Worm (Caenorhabditis elegans) whole organism, late embryonic: ENCODE measurements around the gene F20C5.11.

ENCODE experiments used
- F13H6.1 ChIP-seq: sonication (generic microtip); optimal IDR thresholded peaks from 2 replicates; lab custom pipeline; 2016; ENCODE audit warnings: missing genetic modification characterization, missing compliant biosample characterization
- T23F11.4 ChIP-seq: fragments of 200-800 bp; sonication (Bioruptor generic); optimal IDR thresholded peaks from 2 replicates; lab custom pipeline; 2018; ENCODE audit warnings: mild to moderate bottlenecking, missing genetic modification characterization, missing compliant biosample characterization
- ceh-18 ChIP-seq: sonication (generic microtip); optimal IDR thresholded peaks from 2 replicates; lab custom pipeline; 2016; ENCODE audit warnings: missing genetic modification characterization, missing compliant biosample characterization
- ceh-19 ChIP-seq: fragments of 200-800 bp; sonication (Bioruptor generic); optimal IDR thresholded peaks from 2 replicates; lab custom pipeline; 2018; ENCODE audit warnings: mild to moderate bottlenecking, missing genetic modification characterization, missing compliant biosample characterization
- ceh-22 ChIP-seq: sonication (generic microtip); optimal IDR thresholded peaks from 2 replicates; lab custom pipeline; 2017; ENCODE audit warnings: missing biosample characterization, missing genetic modification characterization
- ceh-30 ChIP-seq: fragments of 150-350 bp; optimal IDR thresholded peaks from 2 replicates; lab custom pipeline; 2014; ENCODE audit warnings: missing biosample characterization, missing genetic modification characterization
- ceh-34 ChIP-seq: sonication (generic microtip); optimal IDR thresholded peaks from 2 replicates; lab custom pipeline; 2016; ENCODE audit warnings: mild to moderate bottlenecking, missing genetic modification characterization, missing compliant biosample characterization
- ceh-45 ChIP-seq: fragments of 200-800 bp; sonication (Bioruptor generic); IDR thresholded peaks from 2 replicates; pipeline ENCODE4 v1.3.6; 2022; ENCODE audit warnings: missing genetic modification reagents, missing genetic modification characterization, missing compliant biosample characterization
- ceh-9 ChIP-seq: sonication (generic microtip); optimal IDR thresholded peaks from 2 replicates; lab custom pipeline; 2016; ENCODE audit warnings: mild to moderate bottlenecking, missing genetic modification characterization, inconsistent platforms, missing compliant biosample characterization
- elt-2 ChIP-seq: sonication (generic microtip); optimal IDR thresholded peaks from 2 replicates; lab custom pipeline; 2016; ENCODE audit warnings: missing genetic modification reagents, missing genetic modification characterization, missing compliant biosample characterization
- ets-4 ChIP-seq: sonication (generic microtip); optimal IDR thresholded peaks from 2 replicates; lab custom pipeline; 2016; ENCODE audit warnings: missing genetic modification characterization, missing compliant biosample characterization
- hlh-8 ChIP-seq: sonication (generic microtip); optimal IDR thresholded peaks from 2 replicates; lab custom pipeline; 2016; ENCODE audit warnings: missing genotype, missing genetic modification characterization, missing compliant biosample characterization
- lim-6 ChIP-seq: sonication (generic microtip); optimal IDR thresholded peaks from 2 replicates; lab custom pipeline; 2016; ENCODE audit warnings: missing genetic modification characterization, missing compliant biosample characterization
- madf-2 ChIP-seq: sonication (generic microtip); optimal IDR thresholded peaks from 2 replicates; lab custom pipeline; 2017; ENCODE audit warnings: missing genetic modification characterization, missing compliant biosample characterization
- mec-3 ChIP-seq: sonication (generic microtip); optimal IDR thresholded peaks from 2 replicates; lab custom pipeline; 2016; ENCODE audit warnings: borderline replicate concordance, missing genetic modification characterization, missing compliant biosample characterization
- nhr-11 ChIP-seq: fragments of 150-350 bp; optimal IDR thresholded peaks from 2 replicates; lab custom pipeline; 2014; ENCODE audit warnings: missing biosample characterization, missing genetic modification characterization
- nhr-232 ChIP-seq: sonication (generic microtip); optimal IDR thresholded peaks from 2 replicates; lab custom pipeline; 2016; ENCODE audit warnings: missing genetic modification characterization, missing compliant biosample characterization
- odd-2 ChIP-seq: sonication (generic microtip); optimal IDR thresholded peaks from 2 replicates; lab custom pipeline; 2017; ENCODE audit warnings: antibody characterized with exemption, mild to moderate bottlenecking, missing genetic modification characterization, missing compliant biosample characterization
- pag-3 ChIP-seq: sonication (generic microtip); optimal IDR thresholded peaks from 2 replicates; lab custom pipeline; 2016; ENCODE audit warnings: missing compliant biosample characterization, missing genetic modification characterization, borderline replicate concordance
- pha-4 ChIP-seq: fragments of 150-350 bp; optimal IDR thresholded peaks from 2 replicates; lab custom pipeline; 2018; ENCODE audit warnings: missing biosample characterization, missing genetic modification reagents, missing genetic modification characterization
- pros-1 ChIP-seq: fragments of 150-350 bp; optimal IDR thresholded peaks from 2 replicates; lab custom pipeline; 2014; ENCODE audit warnings: missing biosample characterization, missing genetic modification reagents, missing genetic modification characterization
- ref-2 ChIP-seq: sonication (generic microtip); optimal IDR thresholded peaks from 2 replicates; lab custom pipeline; 2016; ENCODE audit warnings: missing genetic modification characterization, missing compliant biosample characterization
- rnt-1 ChIP-seq: sonication (generic microtip); optimal IDR thresholded peaks from 2 replicates; lab custom pipeline; 2016; ENCODE audit warnings: missing genetic modification characterization, missing compliant biosample characterization
- sdc-2 ChIP-seq: sonication (generic microtip); optimal IDR thresholded peaks from 2 replicates; lab custom pipeline; 2016; ENCODE audit warnings: missing genotype, missing genetic modification characterization, missing compliant biosample characterization
- sox-2 ChIP-seq: fragments of 200-800 bp; sonication (Bioruptor generic); IDR thresholded peaks from 2 replicates; pipeline ENCODE4 v1.3.6; 2022; ENCODE audit warnings: missing genetic modification reagents, missing genetic modification characterization, missing compliant biosample characterization
- sox-4 ChIP-seq: sonication (generic microtip); optimal IDR thresholded peaks from 2 replicates; lab custom pipeline; 2017; ENCODE audit warnings: mild to moderate bottlenecking, missing genetic modification characterization, inconsistent platforms, missing compliant biosample characterization
- syd-9 ChIP-seq: sonication (generic microtip); optimal IDR thresholded peaks from 2 replicates; lab custom pipeline; 2016; ENCODE audit warnings: mild to moderate bottlenecking, missing genetic modification characterization, moderate library complexity, missing compliant biosample characterization
- tbx-7 ChIP-seq: sonication (generic microtip); optimal IDR thresholded peaks from 2 replicates; lab custom pipeline; 2016; ENCODE audit warnings: missing genotype, missing genetic modification characterization, missing compliant biosample characterization
- unc-3 ChIP-seq, 2 experiments: fragments of 200-800 bp in 1 of 2; sonication (Bioruptor generic) in 1 of 2; sonication (generic microtip) in 1 of 2; conservative IDR thresholded peaks in 1 of 2; optimal IDR thresholded peaks in 1 of 2; 2 replicates each; pipeline versions ENCODE4 v1.3.6 to Lab custom; 2016 to 2022; ENCODE audit warnings: missing compliant biosample characterization in 2 of 2, missing genetic modification characterization in 2 of 2, missing genetic modification reagents in 1 of 2
- unc-42 ChIP-seq: sonication (generic microtip); optimal IDR thresholded peaks from 2 replicates; lab custom pipeline; 2016; ENCODE audit warnings: missing genotype, missing genetic modification characterization, missing compliant biosample characterization
- unc-86 ChIP-seq: sonication (generic microtip); optimal IDR thresholded peaks from 2 replicates; lab custom pipeline; 2016; ENCODE audit warnings: missing genetic modification characterization, missing compliant biosample characterization
- zip-5 ChIP-seq: sonication (generic microtip); optimal IDR thresholded peaks from 2 replicates; lab custom pipeline; 2016; ENCODE audit warnings: missing genetic modification characterization, missing compliant biosample characterization

Gene F20C5.11

ce11 chrIV:8761896-8762295 is at the start of gene F20C5.11, which contains the start of gene klp-11:
F20C5.11 (minus strand) TSS chrIV:8761996.
klp-11 (minus strand) TSS chrIV:8762066.
- TF ChIP-seq unc-3 (GFP tag; conservative IDR thresholded peaks at IDR 0.05; lab: Robert Waterston, UW): no peak
- TF ChIP-seq unc-3 (tag; optimal IDR thresholded peaks at IDR 0.05; lab: Kevin White, UChicago): no peak
- no peak for TF ChIP-seq pag-3 (tag; lab: Kevin White, UChicago)
- no peak for TF ChIP-seq pha-4 (tag; lab: Kevin White, UChicago)
- TF ChIP-seq ceh-19 (GFP tag; lab: Kevin White, UChicago): no peak
- no peak for TF ChIP-seq sox-2 (GFP tag; lab: Robert Waterston, UW)
- no peak for TF ChIP-seq ceh-30 (tag; lab: Kevin White, UChicago)
- TF ChIP-seq unc-86: no peak
- no peak for TF ChIP-seq ceh-18 (tag; lab: Kevin White, UChicago)
- no peak for TF ChIP-seq sox-4 (tag; lab: Kevin White, UChicago)
- TF ChIP-seq ceh-34 (tag; lab: Kevin White, UChicago): no peak
- TF ChIP-seq zip-5 (tag; lab: Kevin White, UChicago): no peak
- TF ChIP-seq syd-9 (tag; lab: Kevin White, UChicago): no peak
- TF ChIP-seq ceh-22: no peak

ce11 chrIV:8807327-8807726 is 45.5 kb upstream of the F20C5.11 start:
- TF ChIP-seq pag-3 (tag; lab: Kevin White, UChicago) (no peak), mec-3 (tag; lab: Kevin White, UChicago) (no peak)

ce11 chrIV:8798255-8798654 is 36.5 kb upstream of the F20C5.11 start, which contains the start of gene clec-182:
clec-182 (minus strand) TSS chrIV:8798355.
- TF ChIP-seq F13H6.1 (tag; lab: Kevin White, UChicago) (no peak), madf-2 (tag; lab: Kevin White, UChicago) (no peak), nhr-11 (tag; lab: Kevin White, UChicago) (no peak), odd-2 (tag; lab: Kevin White, UChicago) (no peak), ceh-45 (GFP tag; lab: Robert Waterston, UW) (no peak)
- TF ChIP-seq, all 69 proteins: peak for 0

ce11 chrIV:8796246-8796645 is 34.5 kb upstream of the F20C5.11 start:
- TF ChIP-seq ets-4 (tag; lab: Kevin White, UChicago): no peak
- TF ChIP-seq rnt-1: no peak
- no peak for TF ChIP-seq elt-2 (tag; lab: Kevin White, UChicago)
- no peak for TF ChIP-seq sdc-2 (tag; lab: Kevin White, UChicago)
- no peak for TF ChIP-seq lim-6 (tag; lab: Kevin White, UChicago)
- no peak for TF ChIP-seq ref-2
- TF ChIP-seq T23F11.4 (GFP tag; lab: Kevin White, UChicago): no peak
- TF ChIP-seq F13H6.1 (tag; lab: Kevin White, UChicago): no peak
- no peak for TF ChIP-seq unc-42 (tag; lab: Kevin White, UChicago)
- no peak for TF ChIP-seq ceh-18 (tag; lab: Kevin White, UChicago)
- TF ChIP-seq pros-1 (tag; lab: Kevin White, UChicago): no peak
- TF ChIP-seq ceh-22: no peak
- no peak for TF ChIP-seq tbx-7 (tag; lab: Kevin White, UChicago)
- no peak for TF ChIP-seq nhr-232
- TF ChIP-seq hlh-8 (tag; lab: Kevin White, UChicago): no peak
- TF ChIP-seq ceh-9 (tag; lab: Kevin White, UChicago): no peak
- no peak for TF ChIP-seq pag-3 (tag; lab: Kevin White, UChicago)
- no peak for TF ChIP-seq zip-5 (tag; lab: Kevin White, UChicago)
- TF ChIP-seq ceh-45 (GFP tag; lab: Robert Waterston, UW): no peak
